Worm (Caenorhabditis elegans) whole organism, late embryonic: Measurements from ENCODE around the gene C48D1.1.

Experiments used
- C08G9.2 ChIP-seq: sonication (generic microtip); optimal IDR thresholded peaks from 2 replicates; lab custom pipeline; 2016; ENCODE audit warnings: mild to moderate bottlenecking, missing genetic modification characterization, moderate library complexity, missing compliant biosample characterization
- F13H6.1 ChIP-seq: sonication (generic microtip); optimal IDR thresholded peaks from 2 replicates; lab custom pipeline; 2016; ENCODE audit warnings: missing genetic modification characterization, missing compliant biosample characterization
- K02D7.2 ChIP-seq: sonication (generic microtip); optimal IDR thresholded peaks from 2 replicates; lab custom pipeline; 2017; ENCODE audit warnings: mild to moderate bottlenecking, missing genetic modification characterization, missing compliant biosample characterization
- ahr-1 ChIP-seq: sonication (generic microtip); optimal IDR thresholded peaks from 2 replicates; lab custom pipeline; 2016; ENCODE audit warnings: missing genetic modification characterization, missing compliant biosample characterization
- ama-1 ChIP-seq: fragments of 150-350 bp; optimal IDR thresholded peaks from 2 replicates; lab custom pipeline; 2014
- ceh-18 ChIP-seq: sonication (generic microtip); optimal IDR thresholded peaks from 2 replicates; lab custom pipeline; 2016; ENCODE audit warnings: missing genetic modification characterization, missing compliant biosample characterization
- ceh-19 ChIP-seq: fragments of 200-800 bp; sonication (Bioruptor generic); optimal IDR thresholded peaks from 2 replicates; lab custom pipeline; 2018; ENCODE audit warnings: mild to moderate bottlenecking, missing genetic modification characterization, missing compliant biosample characterization
- ceh-2 ChIP-seq: sonication (generic microtip); optimal IDR thresholded peaks from 2 replicates; lab custom pipeline; 2016; ENCODE audit warnings: missing genotype, missing genetic modification characterization, missing compliant biosample characterization
- ceh-22 ChIP-seq: sonication (generic microtip); optimal IDR thresholded peaks from 2 replicates; lab custom pipeline; 2017; ENCODE audit warnings: missing biosample characterization, missing genetic modification characterization
- ceh-24 ChIP-seq: sonication (generic microtip); optimal IDR thresholded peaks from 2 replicates; lab custom pipeline; 2016; ENCODE audit warnings: mild to moderate bottlenecking, missing genetic modification characterization, missing compliant biosample characterization
- ceh-30 ChIP-seq: fragments of 150-350 bp; optimal IDR thresholded peaks from 2 replicates; lab custom pipeline; 2014; ENCODE audit warnings: missing biosample characterization, missing genetic modification characterization
- ceh-31 ChIP-seq: sonication (generic microtip); optimal IDR thresholded peaks from 2 replicates; lab custom pipeline; 2016; ENCODE audit warnings: missing genetic modification characterization, missing compliant biosample characterization
- ceh-34 ChIP-seq: sonication (generic microtip); optimal IDR thresholded peaks from 2 replicates; lab custom pipeline; 2016; ENCODE audit warnings: mild to moderate bottlenecking, missing genetic modification characterization, missing compliant biosample characterization
- dmd-4 ChIP-seq: sonication (generic microtip); optimal IDR thresholded peaks from 2 replicates; lab custom pipeline; 2016; ENCODE audit warnings: borderline replicate concordance, missing genetic modification characterization, missing compliant biosample characterization
- elt-2 ChIP-seq: sonication (generic microtip); optimal IDR thresholded peaks from 2 replicates; lab custom pipeline; 2016; ENCODE audit warnings: missing genetic modification reagents, missing genetic modification characterization, missing compliant biosample characterization
- elt-4 ChIP-seq: sonication (generic microtip); optimal IDR thresholded peaks from 2 replicates; lab custom pipeline; 2016; ENCODE audit warnings: missing genetic modification characterization, missing compliant biosample characterization
- ets-4 ChIP-seq: sonication (generic microtip); optimal IDR thresholded peaks from 2 replicates; lab custom pipeline; 2016; ENCODE audit warnings: missing genetic modification characterization, missing compliant biosample characterization
- eyg-1 ChIP-seq: sonication (generic microtip); optimal IDR thresholded peaks from 2 replicates; lab custom pipeline; 2016; ENCODE audit warnings: missing genotype, missing genetic modification characterization, missing compliant biosample characterization
- gmeb-2 ChIP-seq: sonication (generic microtip); optimal IDR thresholded peaks from 2 replicates; lab custom pipeline; 2016; ENCODE audit warnings: missing genetic modification characterization, inconsistent platforms, missing compliant biosample characterization
- hlh-13 ChIP-seq: fragments of 200-800 bp; sonication (Bioruptor generic); optimal IDR thresholded peaks from 2 replicates; lab custom pipeline; 2018; ENCODE audit warnings: mild to moderate bottlenecking, missing genetic modification characterization, missing compliant biosample characterization
- hlh-8 ChIP-seq: sonication (generic microtip); optimal IDR thresholded peaks from 2 replicates; lab custom pipeline; 2016; ENCODE audit warnings: missing genotype, missing genetic modification characterization, missing compliant biosample characterization
- lim-6 ChIP-seq: sonication (generic microtip); optimal IDR thresholded peaks from 2 replicates; lab custom pipeline; 2016; ENCODE audit warnings: missing genetic modification characterization, missing compliant biosample characterization
- lin-11 ChIP-seq: fragments of 200-800 bp; sonication (Bioruptor generic); optimal IDR thresholded peaks from 2 replicates; lab custom pipeline; 2018; ENCODE audit warnings: mild to moderate bottlenecking, missing genetic modification characterization, missing compliant biosample characterization
- mec-3 ChIP-seq: sonication (generic microtip); optimal IDR thresholded peaks from 2 replicates; lab custom pipeline; 2016; ENCODE audit warnings: borderline replicate concordance, missing genetic modification characterization, missing compliant biosample characterization
- nfya-1 ChIP-seq: sonication (generic microtip); optimal IDR thresholded peaks from 2 replicates; lab custom pipeline; 2017; ENCODE audit warnings: missing genetic modification characterization, mild to moderate bottlenecking, missing compliant biosample characterization, antibody characterized with exemption, moderate library complexity
- nhr-11 ChIP-seq: fragments of 150-350 bp; optimal IDR thresholded peaks from 2 replicates; lab custom pipeline; 2014; ENCODE audit warnings: missing biosample characterization, missing genetic modification characterization
- odd-2 ChIP-seq: sonication (generic microtip); optimal IDR thresholded peaks from 2 replicates; lab custom pipeline; 2017; ENCODE audit warnings: antibody characterized with exemption, mild to moderate bottlenecking, missing genetic modification characterization, missing compliant biosample characterization
- pax-1 ChIP-seq: fragments of 150-350 bp; optimal IDR thresholded peaks from 2 replicates; lab custom pipeline; 2014; ENCODE audit warnings: missing biosample characterization, missing genetic modification characterization
- pha-2 ChIP-seq: sonication (generic microtip); optimal IDR thresholded peaks from 2 replicates; lab custom pipeline; 2017; ENCODE audit warnings: mild to moderate bottlenecking, missing genetic modification characterization, missing compliant biosample characterization
- pha-4 ChIP-seq: fragments of 150-350 bp; optimal IDR thresholded peaks from 2 replicates; lab custom pipeline; 2018; ENCODE audit warnings: missing biosample characterization, missing genetic modification reagents, missing genetic modification characterization
- pros-1 ChIP-seq: fragments of 150-350 bp; optimal IDR thresholded peaks from 2 replicates; lab custom pipeline; 2014; ENCODE audit warnings: missing biosample characterization, missing genetic modification reagents, missing genetic modification characterization
- ref-2 ChIP-seq: sonication (generic microtip); optimal IDR thresholded peaks from 2 replicates; lab custom pipeline; 2016; ENCODE audit warnings: missing genetic modification characterization, missing compliant biosample characterization
- rnt-1 ChIP-seq: sonication (generic microtip); optimal IDR thresholded peaks from 2 replicates; lab custom pipeline; 2016; ENCODE audit warnings: missing genetic modification characterization, missing compliant biosample characterization
- sox-2 ChIP-seq: fragments of 200-800 bp; sonication (Bioruptor generic); IDR thresholded peaks from 2 replicates; pipeline ENCODE4 v1.3.6; 2022; ENCODE audit warnings: missing genetic modification reagents, missing genetic modification characterization, missing compliant biosample characterization
- sox-4 ChIP-seq: sonication (generic microtip); optimal IDR thresholded peaks from 2 replicates; lab custom pipeline; 2017; ENCODE audit warnings: mild to moderate bottlenecking, missing genetic modification characterization, inconsistent platforms, missing compliant biosample characterization
- syd-9 ChIP-seq: sonication (generic microtip); optimal IDR thresholded peaks from 2 replicates; lab custom pipeline; 2016; ENCODE audit warnings: mild to moderate bottlenecking, missing genetic modification characterization, moderate library complexity, missing compliant biosample characterization
- tbx-2 ChIP-seq: sonication (generic microtip); optimal IDR thresholded peaks from 2 replicates; lab custom pipeline; 2016; ENCODE audit warnings: missing genetic modification characterization, missing compliant biosample characterization
- tbx-7 ChIP-seq: sonication (generic microtip); optimal IDR thresholded peaks from 2 replicates; lab custom pipeline; 2016; ENCODE audit warnings: missing genotype, missing genetic modification characterization, missing compliant biosample characterization
- ttx-3 ChIP-seq: sonication (generic microtip); optimal IDR thresholded peaks from 2 replicates; lab custom pipeline; 2016; ENCODE audit warnings: missing genetic modification reagents, missing genetic modification characterization, missing compliant biosample characterization
- unc-42 ChIP-seq: sonication (generic microtip); optimal IDR thresholded peaks from 2 replicates; lab custom pipeline; 2016; ENCODE audit warnings: missing genotype, missing genetic modification characterization, missing compliant biosample characterization
- zip-5 ChIP-seq: sonication (generic microtip); optimal IDR thresholded peaks from 2 replicates; lab custom pipeline; 2016; ENCODE audit warnings: missing genetic modification characterization, missing compliant biosample characterization

The C48D1.1 gene

ce11 chrIV:13240078-13240841, 43.1 kb upstream of the C48D1.1 start, which contains the start of gene rpl-12 (continued):
- TF ChIP-seq ceh-2, result peak; percentile 48
- TF ChIP-seq syd-9 (tag; lab: Kevin White, UChicago), result peak; percentile 23
- TF ChIP-seq K02D7.2 (tag; lab: Kevin White, UChicago), result no peak
- peak; percentile 4 for TF ChIP-seq eyg-1
- no peak for TF ChIP-seq odd-2
- no peak for TF ChIP-seq dmd-4 (tag; lab: Kevin White, UChicago)
- TF ChIP-seq nhr-11 (tag; lab: Kevin White, UChicago), result no peak
- TF ChIP-seq rnt-1 (tag; lab: Kevin White, UChicago), result peak; percentile 73
- no peak for TF ChIP-seq ceh-22 (tag; lab: Kevin White, UChicago)
- peak; percentile 94 for TF ChIP-seq ceh-18 (tag; lab: Kevin White, UChicago)
- TF ChIP-seq gmeb-2, result peak; percentile 9
- TF ChIP-seq lin-11, result peak; percentile 11
- TF ChIP-seq elt-2 (tag; lab: Kevin White, UChicago), result peak; percentile 84
- TF ChIP-seq F13H6.1 (tag; lab: Kevin White, UChicago), result peak; percentile 26
- peak; percentile 27 for TF ChIP-seq ttx-3
- peak; percentile 30 for TF ChIP-seq C08G9.2 (tag; lab: Kevin White, UChicago)
- no peak for TF ChIP-seq ceh-19 (GFP tag; lab: Kevin White, UChicago)
- no peak for TF ChIP-seq mec-3
- TF ChIP-seq sox-4 (tag; lab: Kevin White, UChicago), result no peak
- TF ChIP-seq sox-2, result peak; percentile 80
- peak; percentile 98 for TF ChIP-seq ceh-34
- peak; percentile 92 for TF ChIP-seq ceh-31 (tag; lab: Kevin White, UChicago)
- TF ChIP-seq ceh-30 (tag; lab: Kevin White, UChicago), result no peak
- no peak for TF ChIP-seq zip-5 (tag; lab: Kevin White, UChicago)
- peak; percentile 63 for TF ChIP-seq ets-4

ce11 chrIV:13238943-13239861, 42.0 kb upstream of the C48D1.1 start, which contains the start of gene tag-115:
Gene tag-115 (minus strand): TSS chrIV:13239414.
- TF ChIP-seq ttx-3, result no peak
- TF ChIP-seq hlh-8 (tag; lab: Kevin White, UChicago), result no peak
- no peak for TF ChIP-seq pha-4 (tag; lab: Kevin White, UChicago)
- no peak for TF ChIP-seq ceh-22 (tag; lab: Kevin White, UChicago)
- no peak for TF ChIP-seq ahr-1
- no peak for TF ChIP-seq F13H6.1 (tag; lab: Kevin White, UChicago)
- TF ChIP-seq hlh-13 (GFP tag; lab: Kevin White, UChicago), result no peak
- TF ChIP-seq pax-1 (tag; lab: Kevin White, UChicago), result no peak
- TF ChIP-seq tbx-7, result no peak
- no peak for TF ChIP-seq ceh-24
- no peak for TF ChIP-seq ceh-19 (GFP tag; lab: Kevin White, UChicago)
- TF ChIP-seq dmd-4 (tag; lab: Kevin White, UChicago), result no peak
- TF ChIP-seq mec-3, result no peak
- no peak for TF ChIP-seq C08G9.2 (tag; lab: Kevin White, UChicago)
- TF ChIP-seq ref-2 (tag; lab: Kevin White, UChicago), result no peak
- TF ChIP-seq syd-9 (tag; lab: Kevin White, UChicago), result no peak

- no peak for TF ChIP-seq syd-9 (tag; lab: Kevin White, UChicago)
Measured at ce11 chrIV:13236485-13236884, 39.3 kb upstream of the C48D1.1 start, which contains the start of gene pwp-1. Gene pwp-1 (minus strand): TSS chrIV:13236585.

ce11 chrIV:13231393-13231792, 34.2 kb upstream of the C48D1.1 start:
- TF ChIP-seq rnt-1 (tag; lab: Kevin White, UChicago), result no peak
- no peak for TF ChIP-seq ceh-30 (tag; lab: Kevin White, UChicago)
- no peak for TF ChIP-seq pha-2 (tag; lab: Kevin White, UChicago)
- TF ChIP-seq tbx-2 (tag; lab: Kevin White, UChicago), result no peak
- peak; percentile 77 for TF ChIP-seq unc-42 (tag; lab: Kevin White, UChicago)
- no peak for TF ChIP-seq lim-6
- no peak for TF ChIP-seq pros-1
- TF ChIP-seq ttx-3, result no peak
- TF ChIP-seq nfya-1, result peak; percentile 47
- no peak for TF ChIP-seq elt-4 (tag; lab: Kevin White, UChicago)
- TF ChIP-seq ama-1 (lab: Kevin White, UChicago), result no peak
- TF ChIP-seq, all 69 proteins: peak for 2
